Fruit fly (Drosophila melanogaster) whole organism, embryonic: ENCODE data around the gene Ankle2.

ENCODE experiments used
- Blimp-1 ChIP-seq: fragments of 200-800 bp; sonication (Bioruptor generic); optimal IDR thresholded peaks from 3 replicates; lab custom pipeline; 2018; ENCODE audit warnings: missing biosample characterization, missing genetic modification characterization, mild to moderate bottlenecking, moderate library complexity, missing genetic modification reagents
- CG10147 ChIP-seq: fragments of 200-800 bp; sonication (Bioruptor generic); optimal IDR thresholded peaks from 2 replicates; lab custom pipeline; 2019; ENCODE audit warnings: missing biosample characterization, mild to moderate bottlenecking, missing genetic modification characterization, moderate library complexity
- CG10209 ChIP-seq: fragments of 200-800 bp; sonication (Bioruptor generic); optimal IDR thresholded peaks from 3 replicates; lab custom pipeline; 2017; ENCODE audit warnings: missing biosample characterization, mild to moderate bottlenecking, missing genetic modification characterization, missing genetic modification reagents
- CG10267 ChIP-seq: fragments of 200-800 bp; sonication (Bioruptor generic); optimal IDR thresholded peaks from 2 replicates; lab custom pipeline; 2018; ENCODE audit warnings: missing biosample characterization, mild to moderate bottlenecking, missing genetic modification characterization, moderate library complexity
- CG10654 ChIP-seq: fragments of 200-800 bp; sonication (Bioruptor generic); optimal IDR thresholded peaks from 2 replicates; lab custom pipeline; 2016; ENCODE audit warnings: missing biosample characterization, missing genetic modification characterization
- CG11085 ChIP-seq: fragments of 200-800 bp; sonication (Bioruptor generic); IDR thresholded peaks from 2 replicates; pipeline ENCODE4 v1.3.6; 2022; ENCODE audit warnings: missing biosample characterization, missing genetic modification characterization
- CG12219 ChIP-seq: fragments of 200-800 bp; sonication (Bioruptor generic); optimal IDR thresholded peaks from 3 replicates; lab custom pipeline; 2018; ENCODE audit warnings: missing biosample characterization, mild to moderate bottlenecking, missing genetic modification characterization
- CG13775 ChIP-seq: fragments of 200-800 bp; sonication (Bioruptor generic); optimal IDR thresholded peaks from 3 replicates; lab custom pipeline; 2017; ENCODE audit warnings: missing biosample characterization, mild to moderate bottlenecking, missing genetic modification characterization
- CG1529 ChIP-seq: fragments of 200-800 bp; sonication (Bioruptor generic); optimal IDR thresholded peaks from 3 replicates; lab custom pipeline; 2018; ENCODE audit warnings: missing biosample characterization, missing genetic modification characterization
- CG1602 ChIP-seq: fragments of 200-800 bp; sonication (Bioruptor generic); optimal IDR thresholded peaks from 3 replicates; lab custom pipeline; 2016; ENCODE audit warnings: missing biosample characterization, missing genetic modification characterization
- CG17802 ChIP-seq: fragments of 200-800 bp; sonication (Bioruptor generic); optimal IDR thresholded peaks from 2 replicates; lab custom pipeline; 2018; ENCODE audit warnings: missing biosample characterization, mild to moderate bottlenecking, missing genetic modification characterization, moderate library complexity
- CG1792 ChIP-seq: fragments of 200-800 bp; sonication (Bioruptor generic); optimal IDR thresholded peaks from 2 replicates; lab custom pipeline; 2016; ENCODE audit warnings: missing biosample characterization, missing genetic modification characterization
- CG2116 ChIP-seq: fragments of 200-800 bp; sonication (Bioruptor generic); optimal IDR thresholded peaks from 3 replicates; lab custom pipeline; 2018; ENCODE audit warnings: missing biosample characterization, mild to moderate bottlenecking, missing genetic modification characterization
- CG32532 ChIP-seq: fragments of 200-800 bp; sonication (Bioruptor generic); IDR thresholded peaks from 2 replicates; pipeline ENCODE4 v1.3.6; 2022; ENCODE audit warnings: missing biosample characterization, missing genetic modification characterization
- CG42726 ChIP-seq: fragments of 200-800 bp; sonication (Bioruptor generic); IDR thresholded peaks from 2 replicates; pipeline ENCODE4 v1.3.6; 2022; ENCODE audit warnings: missing biosample characterization, missing genetic modification characterization; ENCODE audit not compliant: partially characterized antibody
- CG4730 ChIP-seq: fragments of 200-800 bp; sonication (Bioruptor generic); IDR thresholded peaks from 2 replicates; pipeline ENCODE4 v1.3.6; 2022; ENCODE audit warnings: missing biosample characterization, missing genetic modification characterization
- CG6689 ChIP-seq: fragments of 200-800 bp; sonication (Bioruptor generic); IDR thresholded peaks from 2 replicates; pipeline ENCODE4 v1.3.6; 2022; ENCODE audit warnings: missing biosample characterization, missing genetic modification characterization
- CG9727 ChIP-seq: fragments of 200-800 bp; sonication (Bioruptor generic); optimal IDR thresholded peaks from 3 replicates; lab custom pipeline; 2017; ENCODE audit warnings: missing biosample characterization, mild to moderate bottlenecking, missing genetic modification characterization
- CHES-1-like ChIP-seq: fragments of 200-800 bp; sonication (Bioruptor generic); optimal IDR thresholded peaks from 2 replicates; lab custom pipeline; 2016; ENCODE audit warnings: missing biosample characterization, missing genetic modification characterization
- Dll ChIP-seq: fragments of 200-800 bp; sonication (Bioruptor generic); IDR thresholded peaks from 4 replicates; pipeline ENCODE4 v1.3.6; 2022; ENCODE audit warnings: missing biosample characterization, missing genetic modification characterization; ENCODE audit not compliant: partially characterized antibody
- E2f2 ChIP-seq: fragments of 200-800 bp; sonication (Bioruptor generic); IDR thresholded peaks from 2 replicates; pipeline ENCODE4 v1.3.6; 2022; ENCODE audit warnings: missing biosample characterization, missing genetic modification characterization
- HLHmδ ChIP-seq: fragments of 200-800 bp; sonication (Bioruptor generic); optimal IDR thresholded peaks from 2 replicates; lab custom pipeline; 2018; ENCODE audit warnings: missing biosample characterization, mild to moderate bottlenecking, missing genetic modification characterization, moderate library complexity
- Hsf ChIP-seq: fragments of 200-800 bp; sonication (Bioruptor generic); optimal IDR thresholded peaks from 3 replicates; lab custom pipeline; 2016; ENCODE audit warnings: missing biosample characterization, missing genetic modification characterization
- Meics ChIP-seq: fragments of 200-800 bp; sonication (Bioruptor generic); optimal IDR thresholded peaks from 2 replicates; lab custom pipeline; 2017; ENCODE audit warnings: missing biosample characterization, mild to moderate bottlenecking, missing genetic modification characterization
- Mes4 ChIP-seq: fragments of 200-800 bp; sonication (Bioruptor generic); optimal IDR thresholded peaks from 2 replicates; lab custom pipeline; 2016; ENCODE audit warnings: missing biosample characterization, missing genetic modification characterization
- Nf-YB ChIP-seq: fragments of 200-800 bp; sonication (Bioruptor generic); optimal IDR thresholded peaks from 3 replicates; lab custom pipeline; 2019; ENCODE audit warnings: missing biosample characterization, mild to moderate bottlenecking, missing genetic modification characterization, moderate library complexity
- Nf-YC ChIP-seq: fragments of 200-800 bp; optimal IDR thresholded peaks from 3 replicates; lab custom pipeline; 2019; ENCODE audit warnings: missing biosample characterization, mild to moderate bottlenecking, missing genetic modification characterization, moderate library complexity
- Optix ChIP-seq: fragments of 200-800 bp; sonication (Bioruptor generic); IDR thresholded peaks from 3 replicates; pipeline ENCODE4 v1.3.6; 2022; ENCODE audit warnings: missing biosample characterization, missing genetic modification characterization
- Pdp1 ChIP-seq, 2 experiments: fragments of 200-800 bp; sonication (Bioruptor generic); optimal IDR thresholded peaks; 3 replicates each; lab custom pipeline; 2016; ENCODE audit warnings: missing biosample characterization in 2 of 2, missing genetic modification characterization in 2 of 2, mild to moderate bottlenecking in 1 of 2, moderate library complexity in 1 of 2
- Rx ChIP-seq: fragments of 200-800 bp; sonication (Bioruptor generic); IDR thresholded peaks from 2 replicates; pipeline ENCODE4 v1.3.6; 2022; ENCODE audit warnings: missing biosample characterization, missing genetic modification characterization
- Sox100B ChIP-seq: fragments of 200-800 bp; sonication (Bioruptor generic); optimal IDR thresholded peaks from 3 replicates; lab custom pipeline; 2018; ENCODE audit warnings: missing biosample characterization, mild to moderate bottlenecking, missing genetic modification characterization
- Spps ChIP-seq: fragments of 200-800 bp; sonication (Bioruptor generic); optimal IDR thresholded peaks from 2 replicates; lab custom pipeline; 2018; ENCODE audit warnings: missing biosample characterization, mild to moderate bottlenecking, missing genetic modification characterization
- Taf1 ChIP-seq: fragments of 200-800 bp; sonication (Bioruptor generic); IDR thresholded peaks from 2 replicates; pipeline ENCODE4 v1.3.6; 2022; ENCODE audit warnings: missing biosample characterization, missing genetic modification characterization
- ato ChIP-seq: fragments of 200-800 bp; sonication (Bioruptor generic); IDR thresholded peaks from 2 replicates; pipeline ENCODE4 v1.3.6; 2022; ENCODE audit warnings: missing biosample characterization, missing genetic modification characterization; ENCODE audit not compliant: partially characterized antibody
- bab2 ChIP-seq: fragments of 200-800 bp; sonication (Bioruptor generic); optimal IDR thresholded peaks from 2 replicates; lab custom pipeline; 2016; ENCODE audit warnings: missing biosample characterization, missing genetic modification characterization
- bcd ChIP-seq: fragments of 200-800 bp; sonication (Bioruptor generic); optimal IDR thresholded peaks from 2 replicates; lab custom pipeline; 2017; ENCODE audit warnings: missing biosample characterization, mild to moderate bottlenecking, missing genetic modification characterization
- bowl ChIP-seq: fragments of 200-800 bp; sonication (Bioruptor generic); IDR thresholded peaks from 2 replicates; pipeline ENCODE4 v1.3.6; 2022; ENCODE audit warnings: missing biosample characterization, missing genetic modification characterization
- chif ChIP-seq, 2 experiments: fragments of 200-800 bp; sonication (Bioruptor generic); optimal IDR thresholded peaks; 3 replicates each; lab custom pipeline; 2016; ENCODE audit warnings: missing biosample characterization in 2 of 2, missing genetic modification characterization in 2 of 2
- en ChIP-seq: fragments of 200-800 bp; sonication (Bioruptor generic); optimal IDR thresholded peaks from 2 replicates; lab custom pipeline; 2016; ENCODE audit warnings: missing biosample characterization, missing genetic modification characterization
- exex ChIP-seq: fragments of 200-800 bp; sonication (Bioruptor generic); optimal IDR thresholded peaks from 4 replicates; lab custom pipeline; 2018; ENCODE audit warnings: missing biosample characterization, mild to moderate bottlenecking, missing genetic modification characterization, moderate library complexity
- fd96Cb ChIP-seq: fragments of 200-800 bp; sonication (Bioruptor generic); optimal IDR thresholded peaks from 2 replicates; lab custom pipeline; 2018; ENCODE audit warnings: missing biosample characterization, mild to moderate bottlenecking, missing genetic modification characterization, moderate library complexity
- insv ChIP-seq, 2 experiments: fragments of 200-800 bp; sonication (Bioruptor generic); optimal IDR thresholded peaks; 3 replicates each; lab custom pipeline; 2016 to 2018; ENCODE audit warnings: missing biosample characterization in 2 of 2, missing genetic modification characterization in 2 of 2
- knrl ChIP-seq: fragments of 200-800 bp; sonication (Bioruptor generic); IDR thresholded peaks from 3 replicates; pipeline ENCODE4 v1.3.6; 2022; ENCODE audit warnings: missing biosample characterization, missing genetic modification characterization; ENCODE audit not compliant: partially characterized antibody
- lilli ChIP-seq: fragments of 200-800 bp; sonication (Bioruptor generic); optimal IDR thresholded peaks from 3 replicates; lab custom pipeline; 2016; ENCODE audit warnings: missing biosample characterization, missing genetic modification characterization
- sc ChIP-seq, 3 experiments: fragments of >200 bp in 2 of 3; fragments of 200-800 bp in 1 of 3; sonication (Bioruptor generic) in 1 of 3; optimal IDR thresholded peaks; 2 replicates in 2 of 3; 3 replicates in 1 of 3; lab custom pipeline; 2017; ENCODE audit warnings: mild to moderate bottlenecking in 1 of 3, missing biosample characterization in 1 of 3, missing genetic modification characterization in 1 of 3, missing genetic modification reagents in 1 of 3
- sqz ChIP-seq: fragments of 200-800 bp; sonication (Bioruptor generic); optimal IDR thresholded peaks from 3 replicates; lab custom pipeline; 2018; ENCODE audit warnings: missing biosample characterization, mild to moderate bottlenecking, missing genetic modification characterization
- sr ChIP-seq: fragments of 200-800 bp; sonication (Bioruptor generic); IDR thresholded peaks from 3 replicates; pipeline ENCODE4 v1.3.6; 2022; ENCODE audit warnings: missing biosample characterization, missing genetic modification characterization
- stwl ChIP-seq: fragments of 200-800 bp; sonication (Bioruptor generic); optimal IDR thresholded peaks from 3 replicates; lab custom pipeline; 2018; ENCODE audit warnings: missing biosample characterization, mild to moderate bottlenecking, missing genetic modification characterization, moderate library complexity
- tio ChIP-seq: fragments of 200-800 bp; sonication (Bioruptor generic); optimal IDR thresholded peaks from 2 replicates; lab custom pipeline; 2017; ENCODE audit warnings: missing biosample characterization, missing genetic modification characterization, inconsistent platforms

Ankle2 gene

dm6 chrX:17581606-17582281 is 2.7 kb upstream of the Ankle2 start (continued):
- no peak for TF ChIP-seq bowl (GFP tag; lab: Robert Waterston, UW)
- TF ChIP-seq Rx: no peak
- TF ChIP-seq CG6689 (GFP tag; lab: Robert Waterston, UW): 0 out of 2 replicates have a peak, but pooled peaks have one; percentile 8
- no peak for TF ChIP-seq sc (optimal IDR thresholded peaks at IDR 0.05; lab: Kevin White, UChicago)
- TF ChIP-seq sc (GFP tag; optimal IDR thresholded peaks at IDR 0.05; lab: Kevin White, UChicago): peak; percentile 30
- no peak for TF ChIP-seq stwl (tag; lab: Kevin White, UChicago)
- TF ChIP-seq knrl (GFP tag; lab: Robert Waterston, UW): no peak
- no peak for TF ChIP-seq exex (tag; lab: Kevin White, UChicago)
- no peak for TF ChIP-seq Optix (GFP tag; lab: Robert Waterston, UW)
- no peak for TF ChIP-seq lilli (GFP tag; lab: Kevin White, UChicago)
- peak; percentile 46 for TF ChIP-seq tio (GFP tag; lab: Kevin White, UChicago)
- TF ChIP-seq en (GFP tag; lab: Kevin White, UChicago): no peak
- TF ChIP-seq Taf1 (GFP tag; lab: Robert Waterston, UW): no peak
- TF ChIP-seq CG1529 (GFP tag; lab: Kevin White, UChicago): no peak
- no peak for TF ChIP-seq CG10654
- TF ChIP-seq Pdp1 (GFP tag; optimal IDR thresholded peaks at IDR 0.05; lab: Kevin White, UChicago): peak in 1 of 2 experiments; percentile 23
- TF ChIP-seq CG1792 (GFP tag; lab: Kevin White, UChicago): no peak
- TF ChIP-seq CG32532: 0 out of 2 replicates have a peak, but pooled peaks have one; percentile 4
- peak; percentile 32 for TF ChIP-seq fd96Cb (tag; lab: Kevin White, UChicago)
- no peak for TF ChIP-seq E2f2
- peak; percentile 27 for TF ChIP-seq Spps (tag; lab: Kevin White, UChicago)
- peak; percentile 10 for TF ChIP-seq Sox100B (GFP tag; lab: Kevin White, UChicago)
- TF ChIP-seq Hsf (GFP tag; lab: Kevin White, UChicago): no peak
- peak; percentile 22 for TF ChIP-seq CG10209 (GFP tag; lab: Kevin White, UChicago)
- TF ChIP-seq CG11085 (GFP tag; lab: Robert Waterston, UW): no peak
- TF ChIP-seq Nf-YC: peak; percentile 71
- no peak for TF ChIP-seq ato (GFP tag; lab: Robert Waterston, UW)
- peak; percentile 71 for TF ChIP-seq CG9727 (GFP tag; lab: Kevin White, UChicago)
- no peak for TF ChIP-seq bab2 (GFP tag; lab: Kevin White, UChicago)
- peak; percentile 40 for TF ChIP-seq Blimp-1
- no peak for TF ChIP-seq chif (GFP tag; optimal IDR thresholded peaks at IDR 0.05; lab: Kevin White, UChicago)
- peak; percentile 4 for TF ChIP-seq CG1602
- peak; percentile 26 for TF ChIP-seq CG10147 (GFP tag; lab: Kevin White, UChicago)
- TF ChIP-seq CG42726 (GFP tag; lab: Robert Waterston, UW): no peak
- TF ChIP-seq Mes4 (GFP tag; lab: Kevin White, UChicago): no peak
- TF ChIP-seq CG10267 (tag; lab: Kevin White, UChicago): peak; percentile 45
- no peak for TF ChIP-seq HLHmδ
- no peak for TF ChIP-seq insv (GFP tag; optimal IDR thresholded peaks at IDR 0.05; lab: Kevin White, UChicago)
- no peak for TF ChIP-seq CG12219 (GFP tag; lab: Kevin White, UChicago)
- TF ChIP-seq CG4730: no peak
- no peak for TF ChIP-seq CG17802
- no peak for TF ChIP-seq sr (GFP tag; lab: Robert Waterston, UW)
- peak; percentile 47 for TF ChIP-seq CG13775 (GFP tag; lab: Kevin White, UChicago)
- TF ChIP-seq Nf-YB (GFP tag; lab: Kevin White, UChicago): peak; percentile 43
- no peak for TF ChIP-seq CG2116
- no peak for TF ChIP-seq sqz (GFP tag; lab: Kevin White, UChicago)
- peak; percentile 14 for TF ChIP-seq Meics (GFP tag; lab: Kevin White, UChicago)
- TF ChIP-seq Dll (GFP tag; lab: Robert Waterston, UW): no peak
- no peak for TF ChIP-seq CHES-1-like
- peak; percentile 20 for TF ChIP-seq bcd (GFP tag; lab: Kevin White, UChicago)
